Fruit fly (Drosophila melanogaster): ENCODE measurements around the gene CG8840.

The CG8840 gene

DNA sequence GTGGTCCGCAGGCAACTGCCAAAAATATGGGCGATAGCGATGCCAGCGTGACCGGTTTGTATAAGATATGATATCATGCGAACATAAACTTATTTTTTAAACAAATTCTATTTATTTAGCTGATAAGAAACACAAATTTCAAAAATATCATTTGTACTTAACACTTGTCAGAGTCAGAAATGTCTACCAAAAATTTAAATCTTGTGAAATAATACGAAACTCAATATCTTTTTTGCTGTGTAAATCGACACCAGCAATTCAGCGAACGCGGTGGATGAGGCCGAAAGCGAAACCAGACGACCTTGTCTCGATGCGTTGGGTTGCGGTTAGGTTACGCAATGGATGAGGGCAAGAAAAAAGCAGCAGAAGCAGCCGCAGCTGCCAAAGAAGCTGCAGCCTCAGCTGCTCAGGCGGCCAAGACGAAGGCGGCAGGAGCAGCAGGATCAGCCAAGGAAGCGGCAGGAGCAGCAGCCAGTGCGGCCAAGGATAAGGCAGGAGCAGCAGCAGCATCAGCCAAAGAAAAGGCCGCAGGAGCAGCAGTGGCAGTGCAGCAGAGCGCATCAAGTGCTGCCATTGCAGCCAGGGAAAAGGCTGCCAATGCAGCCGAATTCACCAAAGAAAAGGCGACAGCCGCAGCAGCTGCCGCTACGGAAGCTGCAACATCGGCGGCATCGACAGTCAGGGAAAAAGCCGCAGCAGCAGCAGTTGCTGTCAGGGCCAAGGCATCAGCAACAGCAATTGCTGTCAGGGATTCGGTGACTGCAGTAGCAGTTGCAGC is 6.4 kb downstream of the CG8840 start, which contains the start of gene CG31952 (continued):
- TF ChIP-seq CG16815 (GFP tag; optimal IDR thresholded peaks at IDR 0.05) (no peak), chn (GFP tag; optimal IDR thresholded peaks at IDR 0.05) (no peak), her (GFP tag; optimal IDR thresholded peaks at IDR 0.05) (no peak), CG12769 (tag; optimal IDR thresholded peaks at IDR 0.05) (peak; percentile 20), Chrac-16 (GFP tag; optimal IDR thresholded peaks at IDR 0.05) (no peak), salm (tag; optimal IDR thresholded peaks at IDR 0.05) (no peak), Pdp1 (GFP tag; optimal IDR thresholded peaks at IDR 0.05) (peak in 1 of 2 experiments; percentile 42), CG8359 (GFP tag; optimal IDR thresholded peaks at IDR 0.05; ENCODE audit: borderline replicate concordance) (no peak), ATbp (GFP tag; optimal IDR thresholded peaks at IDR 0.05) (no peak), jumu (GFP tag; optimal IDR thresholded peaks at IDR 0.05) (no peak), CG11695 (GFP tag; IDR thresholded peaks at IDR 0.05) (peak; percentile 55; the same call in 2 of the 3 replicates), Sox102F (GFP tag; optimal IDR thresholded peaks at IDR 0.05) (no peak), pita (GFP tag; optimal IDR thresholded peaks at IDR 0.05) (no peak), Ada2b (GFP tag; IDR thresholded peaks at IDR 0.05) (0 out of 2 replicates have a peak, but pooled peaks have one; percentile 18), ase (GFP tag; IDR thresholded peaks at IDR 0.05) (no peak), Aef1 (GFP tag; IDR thresholded peaks at IDR 0.05) (peak; percentile 49; the same call in 2 of the 3 replicates), jigr1 (GFP tag; IDR thresholded peaks at IDR 0.05) (no peak), fd96Cb (tag; optimal IDR thresholded peaks at IDR 0.05) (no peak), ato (GFP tag; IDR thresholded peaks at IDR 0.05; ENCODE audit: partially characterized antibody) (no peak), CG14441 (GFP tag; IDR thresholded peaks at IDR 0.05) (no peak), Ptx1 (GFP tag; IDR thresholded peaks at IDR 0.05) (0 out of 2 replicates have a peak, but pooled peaks have one; percentile 11), CG9609 (GFP tag; optimal IDR thresholded peaks at IDR 0.05) (no peak), gfzf (GFP tag; optimal IDR thresholded peaks at IDR 0.05) (no peak), Ets65A (GFP tag) (no peak), CG8478 (optimal IDR thresholded peaks at IDR 0.05) (no peak), nom (GFP tag; optimal IDR thresholded peaks at IDR 0.05) (no peak), lilli (GFP tag; optimal IDR thresholded peaks at IDR 0.05) (peak; percentile 32), lab (GFP tag; optimal IDR thresholded peaks at IDR 0.05) (no peak), CG12299 (tag; optimal IDR thresholded peaks at IDR 0.05) (no peak), fd3F (GFP tag; optimal IDR thresholded peaks at IDR 0.05) (no peak), chinmo (GFP tag; IDR thresholded peaks at IDR 0.05; ENCODE audit: partially characterized antibody) (peak; percentile 66; the same call in 2 of the 4 replicates), CG14965 (GFP tag; optimal IDR thresholded peaks at IDR 0.05; ENCODE audit: borderline replicate concordance) (no peak), CG9876 (GFP tag; optimal IDR thresholded peaks at IDR 0.05) (no peak), CG11504 (tag; optimal IDR thresholded peaks at IDR 0.05) (peak; percentile 43), dysf (GFP tag; IDR thresholded peaks at IDR 0.05) (0 out of 3 replicates have a peak, but pooled peaks have one; percentile 7), dmrt99B (tag; optimal IDR thresholded peaks at IDR 0.05) (peak; percentile 11), CG18599 (GFP tag; optimal IDR thresholded peaks at IDR 0.05) (no peak), CG2120 (GFP tag; optimal IDR thresholded peaks at IDR 0.05) (peak; percentile 33), Dip2 (GFP tag; IDR thresholded peaks at IDR 0.05) (no peak), Nf-YA (GFP tag; IDR thresholded peaks at IDR 0.05) (no peak), CG8089 (GFP tag; optimal IDR thresholded peaks at IDR 0.05) (no peak), CG4404 (GFP tag; IDR thresholded peaks at IDR 0.05) (no peak), gro (GFP tag; optimal IDR thresholded peaks at IDR 0.05) (peak; percentile 1), CG1602 (GFP tag; optimal IDR thresholded peaks at IDR 0.05) (no peak), CG15011 (GFP tag; optimal IDR thresholded peaks at IDR 0.05) (no peak), Nf-YC (tag; optimal IDR thresholded peaks at IDR 0.05) (no peak), CG11093 (GFP tag; IDR thresholded peaks at IDR 0.05) (no peak), mld (GFP tag; IDR thresholded peaks at IDR 0.05; ENCODE audit: partially characterized antibody) (no peak), wdn (GFP tag; IDR thresholded peaks at IDR 0.05) (no peak)

All from whole organism, embryonic.